Worm (Caenorhabditis elegans) whole organism, L2 larva: ENCODE measurements around the gene cnnm-2.

Experiments
- R02D3.7 ChIP-seq: fragments of 150-350 bp; optimal IDR thresholded peaks from 2 replicates; lab custom pipeline; 2014; ENCODE audit warnings: missing biosample characterization, missing genetic modification characterization
- ZK546.5 ChIP-seq: sonication (generic microtip); optimal IDR thresholded peaks from 2 replicates; lab custom pipeline; 2017; ENCODE audit warnings: missing biosample characterization, missing genetic modification characterization
- alr-1 ChIP-seq: fragments of 150-350 bp; optimal IDR thresholded peaks from 2 replicates; lab custom pipeline; 2014; ENCODE audit warnings: missing biosample characterization, missing genetic modification characterization
- ama-1 ChIP-seq: fragments of 150-350 bp; optimal IDR thresholded peaks from 2 replicates; lab custom pipeline; 2018; ENCODE audit warnings: inconsistent platforms
- fos-1 ChIP-seq: fragments of 150-350 bp; optimal IDR thresholded peaks from 2 replicates; lab custom pipeline; 2014; ENCODE audit warnings: missing biosample characterization, missing genetic modification characterization
- lin-39 ChIP-seq: fragments of 150-350 bp; optimal IDR thresholded peaks from 2 replicates; lab custom pipeline; 2014; ENCODE audit warnings: missing biosample characterization, missing genetic modification reagents, missing genetic modification characterization
- mdl-1 ChIP-seq, 2 experiments: fragments of 150-350 bp in 1 of 2; sonication (generic microtip) in 1 of 2; optimal IDR thresholded peaks; 2 replicates each; lab custom pipeline; 2017; ENCODE audit warnings: missing biosample characterization in 2 of 2, missing genetic modification characterization in 2 of 2
- nhr-11 ChIP-seq: fragments of 150-350 bp; optimal IDR thresholded peaks from 2 replicates; lab custom pipeline; 2014; ENCODE audit warnings: missing biosample characterization, missing genetic modification characterization
- nhr-23 ChIP-seq: fragments of 150-350 bp; optimal IDR thresholded peaks from 2 replicates; lab custom pipeline; 2014; ENCODE audit warnings: missing biosample characterization, missing genetic modification reagents, missing genetic modification characterization
- nhr-77 ChIP-seq: fragments of 150-350 bp; optimal IDR thresholded peaks from 2 replicates; lab custom pipeline; 2014; ENCODE audit warnings: missing biosample characterization, missing genetic modification characterization
- sem-4 ChIP-seq: fragments of 150-350 bp; optimal IDR thresholded peaks from 2 replicates; lab custom pipeline; 2014; ENCODE audit warnings: missing biosample characterization, missing genetic modification reagents, missing genetic modification characterization
- snpc-4 ChIP-seq: fragments of 150-350 bp; optimal IDR thresholded peaks from 2 replicates; lab custom pipeline; 2014; ENCODE audit warnings: missing biosample characterization, missing genetic modification characterization
- unc-39 ChIP-seq: fragments of 150-350 bp; optimal IDR thresholded peaks from 2 replicates; lab custom pipeline; 2014; ENCODE audit warnings: missing biosample characterization, missing genetic modification characterization
- ztf-11 ChIP-seq: sonication (generic microtip); optimal IDR thresholded peaks from 2 replicates; lab custom pipeline; 2017; ENCODE audit warnings: missing biosample characterization, missing genetic modification characterization

DNA sequence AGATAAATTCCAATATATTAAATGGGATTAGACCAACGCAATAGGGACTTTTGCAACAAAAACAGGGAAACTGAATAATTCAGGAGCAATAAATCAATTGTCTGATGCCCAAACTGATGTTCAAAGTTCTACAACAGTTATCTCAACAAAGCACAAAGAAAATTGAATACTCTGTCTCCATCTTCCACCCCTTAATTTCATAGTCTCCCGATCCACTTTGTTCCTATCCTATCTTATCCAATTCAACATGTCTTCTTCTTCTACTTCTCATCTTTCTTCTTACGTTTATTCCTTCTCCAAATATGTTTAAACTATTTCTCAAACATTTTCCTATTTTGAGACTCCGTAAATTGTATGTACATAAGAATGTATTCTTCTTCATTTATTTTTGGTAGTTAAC, 41.6 kb upstream of the cnnm-2 start:
- TF ChIP-seq fos-1 (tag; lab: Kevin White, UChicago) (no peak), ztf-11 (tag; lab: Kevin White, UChicago) (no peak), ZK546.5 (no peak), R02D3.7 (tag; lab: Kevin White, UChicago) (no peak), nhr-11 (tag; lab: Kevin White, UChicago) (no peak), alr-1 (tag; lab: Kevin White, UChicago) (no peak), nhr-77 (tag; lab: Kevin White, UChicago) (no peak), nhr-23 (tag; lab: Kevin White, UChicago) (no peak), unc-39 (tag; lab: Kevin White, UChicago) (no peak), sem-4 (tag; lab: Kevin White, UChicago) (no peak), mdl-1 (tag; optimal IDR thresholded peaks at IDR 0.05; lab: Kevin White, UChicago) (no peak), snpc-4 (tag; lab: Kevin White, UChicago) (no peak), lin-39 (tag; lab: Kevin White, UChicago) (no peak), ama-1 (no peak)
